Worm (Caenorhabditis elegans) whole organism, late embryonic: ENCODE results near the gene W03G11.3.

Experiments used
- F13H6.1 ChIP-seq: sonication (generic microtip); optimal IDR thresholded peaks from 2 replicates; lab custom pipeline; 2016; ENCODE audit warnings: missing genetic modification characterization, missing compliant biosample characterization
- K02D7.2 ChIP-seq: sonication (generic microtip); optimal IDR thresholded peaks from 2 replicates; lab custom pipeline; 2017; ENCODE audit warnings: mild to moderate bottlenecking, missing genetic modification characterization, missing compliant biosample characterization
- K09A11.1 ChIP-seq: sonication (generic microtip); optimal IDR thresholded peaks from 2 replicates; lab custom pipeline; 2017; ENCODE audit warnings: antibody characterized with exemption, mild to moderate bottlenecking, missing genetic modification characterization, missing compliant biosample characterization; ENCODE audit not compliant: insufficient read depth
- T23F11.4 ChIP-seq: fragments of 200-800 bp; sonication (Bioruptor generic); optimal IDR thresholded peaks from 2 replicates; lab custom pipeline; 2018; ENCODE audit warnings: mild to moderate bottlenecking, missing genetic modification characterization, missing compliant biosample characterization
- ahr-1 ChIP-seq: sonication (generic microtip); optimal IDR thresholded peaks from 2 replicates; lab custom pipeline; 2016; ENCODE audit warnings: missing genetic modification characterization, missing compliant biosample characterization
- ceh-14 ChIP-seq: sonication (generic microtip); optimal IDR thresholded peaks from 2 replicates; lab custom pipeline; 2016; ENCODE audit warnings: missing genotype, missing genetic modification characterization, missing compliant biosample characterization
- ceh-19 ChIP-seq: fragments of 200-800 bp; sonication (Bioruptor generic); optimal IDR thresholded peaks from 2 replicates; lab custom pipeline; 2018; ENCODE audit warnings: mild to moderate bottlenecking, missing genetic modification characterization, missing compliant biosample characterization
- ceh-2 ChIP-seq: sonication (generic microtip); optimal IDR thresholded peaks from 2 replicates; lab custom pipeline; 2016; ENCODE audit warnings: missing genotype, missing genetic modification characterization, missing compliant biosample characterization
- ceh-22 ChIP-seq: sonication (generic microtip); optimal IDR thresholded peaks from 2 replicates; lab custom pipeline; 2017; ENCODE audit warnings: missing biosample characterization, missing genetic modification characterization
- ceh-45 ChIP-seq: fragments of 200-800 bp; sonication (Bioruptor generic); IDR thresholded peaks from 2 replicates; pipeline ENCODE4 v1.3.6; 2022; ENCODE audit warnings: missing genetic modification reagents, missing genetic modification characterization, missing compliant biosample characterization
- ceh-48 ChIP-seq: sonication (generic microtip); optimal IDR thresholded peaks from 2 replicates; lab custom pipeline; 2016; ENCODE audit warnings: missing genetic modification characterization, inconsistent platforms, missing compliant biosample characterization
- ceh-6 ChIP-seq: fragments of 200-800 bp; sonication (Bioruptor generic); optimal IDR thresholded peaks from 2 replicates; lab custom pipeline; 2018; ENCODE audit warnings: mild to moderate bottlenecking, missing genetic modification characterization, missing compliant biosample characterization
- ceh-9 ChIP-seq: sonication (generic microtip); optimal IDR thresholded peaks from 2 replicates; lab custom pipeline; 2016; ENCODE audit warnings: mild to moderate bottlenecking, missing genetic modification characterization, inconsistent platforms, missing compliant biosample characterization
- dmd-4 ChIP-seq: sonication (generic microtip); optimal IDR thresholded peaks from 2 replicates; lab custom pipeline; 2016; ENCODE audit warnings: borderline replicate concordance, missing genetic modification characterization, missing compliant biosample characterization
- dve-1 ChIP-seq: sonication (generic microtip); optimal IDR thresholded peaks from 2 replicates; lab custom pipeline; 2017; ENCODE audit warnings: antibody characterized with exemption, mild to moderate bottlenecking, missing genetic modification characterization, missing compliant biosample characterization
- elt-2 ChIP-seq: sonication (generic microtip); optimal IDR thresholded peaks from 2 replicates; lab custom pipeline; 2016; ENCODE audit warnings: missing genetic modification reagents, missing genetic modification characterization, missing compliant biosample characterization
- elt-4 ChIP-seq: sonication (generic microtip); optimal IDR thresholded peaks from 2 replicates; lab custom pipeline; 2016; ENCODE audit warnings: missing genetic modification characterization, missing compliant biosample characterization
- ets-4 ChIP-seq: sonication (generic microtip); optimal IDR thresholded peaks from 2 replicates; lab custom pipeline; 2016; ENCODE audit warnings: missing genetic modification characterization, missing compliant biosample characterization
- fax-1 ChIP-seq: sonication (generic microtip); optimal IDR thresholded peaks from 2 replicates; lab custom pipeline; 2016; ENCODE audit warnings: missing genotype, missing genetic modification characterization, missing compliant biosample characterization
- fkh-10 ChIP-seq: fragments of 150-350 bp; optimal IDR thresholded peaks from 2 replicates; lab custom pipeline; 2014; ENCODE audit warnings: missing biosample characterization, missing genetic modification reagents, missing genetic modification characterization
- gmeb-2 ChIP-seq: sonication (generic microtip); optimal IDR thresholded peaks from 2 replicates; lab custom pipeline; 2016; ENCODE audit warnings: missing genetic modification characterization, inconsistent platforms, missing compliant biosample characterization
- hlh-13 ChIP-seq: fragments of 200-800 bp; sonication (Bioruptor generic); optimal IDR thresholded peaks from 2 replicates; lab custom pipeline; 2018; ENCODE audit warnings: mild to moderate bottlenecking, missing genetic modification characterization, missing compliant biosample characterization
- hlh-15 ChIP-seq: sonication (generic microtip); optimal IDR thresholded peaks from 2 replicates; lab custom pipeline; 2016; ENCODE audit warnings: missing genetic modification characterization, missing compliant biosample characterization
- hlh-30 ChIP-seq: sonication (generic microtip); optimal IDR thresholded peaks from 2 replicates; lab custom pipeline; 2017; ENCODE audit warnings: antibody characterized with exemption, missing genetic modification characterization, missing compliant biosample characterization; ENCODE audit not compliant: insufficient read depth
- hlh-8 ChIP-seq: sonication (generic microtip); optimal IDR thresholded peaks from 2 replicates; lab custom pipeline; 2016; ENCODE audit warnings: missing genotype, missing genetic modification characterization, missing compliant biosample characterization
- lim-6 ChIP-seq: sonication (generic microtip); optimal IDR thresholded peaks from 2 replicates; lab custom pipeline; 2016; ENCODE audit warnings: missing genetic modification characterization, missing compliant biosample characterization
- lin-11 ChIP-seq: fragments of 200-800 bp; sonication (Bioruptor generic); optimal IDR thresholded peaks from 2 replicates; lab custom pipeline; 2018; ENCODE audit warnings: mild to moderate bottlenecking, missing genetic modification characterization, missing compliant biosample characterization
- nhr-232 ChIP-seq: sonication (generic microtip); optimal IDR thresholded peaks from 2 replicates; lab custom pipeline; 2016; ENCODE audit warnings: missing genetic modification characterization, missing compliant biosample characterization
- odd-2 ChIP-seq: sonication (generic microtip); optimal IDR thresholded peaks from 2 replicates; lab custom pipeline; 2017; ENCODE audit warnings: antibody characterized with exemption, mild to moderate bottlenecking, missing genetic modification characterization, missing compliant biosample characterization
- pat-9 ChIP-seq: fragments of 200-800 bp; sonication (Bioruptor generic); optimal IDR thresholded peaks from 2 replicates; lab custom pipeline; 2018; ENCODE audit warnings: mild to moderate bottlenecking, missing genetic modification characterization, moderate library complexity, missing compliant biosample characterization
- pha-2 ChIP-seq: sonication (generic microtip); optimal IDR thresholded peaks from 2 replicates; lab custom pipeline; 2017; ENCODE audit warnings: mild to moderate bottlenecking, missing genetic modification characterization, missing compliant biosample characterization
- pha-4 ChIP-seq: fragments of 150-350 bp; optimal IDR thresholded peaks from 2 replicates; lab custom pipeline; 2018; ENCODE audit warnings: missing biosample characterization, missing genetic modification reagents, missing genetic modification characterization
- pqm-1 ChIP-seq: sonication (generic microtip); optimal IDR thresholded peaks from 2 replicates; lab custom pipeline; 2016; ENCODE audit warnings: missing genetic modification characterization, missing compliant biosample characterization
- pros-1 ChIP-seq: fragments of 150-350 bp; optimal IDR thresholded peaks from 2 replicates; lab custom pipeline; 2014; ENCODE audit warnings: missing biosample characterization, missing genetic modification reagents, missing genetic modification characterization
- rnt-1 ChIP-seq: sonication (generic microtip); optimal IDR thresholded peaks from 2 replicates; lab custom pipeline; 2016; ENCODE audit warnings: missing genetic modification characterization, missing compliant biosample characterization
- sox-2 ChIP-seq: fragments of 200-800 bp; sonication (Bioruptor generic); IDR thresholded peaks from 2 replicates; pipeline ENCODE4 v1.3.6; 2022; ENCODE audit warnings: missing genetic modification reagents, missing genetic modification characterization, missing compliant biosample characterization
- sox-4 ChIP-seq: sonication (generic microtip); optimal IDR thresholded peaks from 2 replicates; lab custom pipeline; 2017; ENCODE audit warnings: mild to moderate bottlenecking, missing genetic modification characterization, inconsistent platforms, missing compliant biosample characterization
- syd-9 ChIP-seq: sonication (generic microtip); optimal IDR thresholded peaks from 2 replicates; lab custom pipeline; 2016; ENCODE audit warnings: mild to moderate bottlenecking, missing genetic modification characterization, moderate library complexity, missing compliant biosample characterization
- ttx-3 ChIP-seq: sonication (generic microtip); optimal IDR thresholded peaks from 2 replicates; lab custom pipeline; 2016; ENCODE audit warnings: missing genetic modification reagents, missing genetic modification characterization, missing compliant biosample characterization

The W03G11.3 gene

DNA sequence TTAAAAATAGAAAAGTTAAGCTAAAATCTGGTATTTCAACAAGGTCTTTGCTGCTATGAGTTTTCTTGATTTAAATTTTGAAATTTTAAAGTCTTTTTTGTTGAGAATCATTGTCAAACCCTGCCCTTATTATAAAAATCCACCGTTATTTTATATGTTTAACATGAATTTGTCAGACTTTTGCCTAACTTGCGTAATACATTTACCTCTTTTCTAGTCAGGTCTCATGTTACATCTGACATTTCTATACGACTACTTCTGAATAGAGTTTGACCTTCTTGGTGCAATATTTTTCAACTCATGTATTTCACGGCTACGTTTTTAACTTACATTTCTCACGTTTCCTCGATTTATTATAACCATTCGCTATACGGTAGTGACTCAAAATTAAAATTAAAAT lies 10.4 kb upstream of the W03G11.3 start, which contains the start of gene lgc-15:
Gene lgc-15, plus strand, starts transcription at position 301 of the 400 bp plus-strand sequence.
- TF ChIP-seq ahr-1 (tag; lab: Kevin White, UChicago) (no peak), pha-2 (no peak), rnt-1 (tag; lab: Kevin White, UChicago) (no peak), pqm-1 (tag; lab: Kevin White, UChicago) (no peak), odd-2 (no peak), lim-6 (tag; lab: Kevin White, UChicago) (no peak), elt-4 (no peak), pros-1 (tag; lab: Kevin White, UChicago) (no peak), ceh-6 (GFP tag; lab: Kevin White, UChicago) (no peak), elt-2 (tag; lab: Kevin White, UChicago) (no peak), fax-1 (tag; lab: Kevin White, UChicago) (no peak), ceh-2 (tag; lab: Kevin White, UChicago) (no peak), sox-4 (no peak)

- TF ChIP-seq sox-2 (GFP tag; lab: Robert Waterston, UW) = no peak
- TF ChIP-seq ceh-48 (tag; lab: Kevin White, UChicago) = no peak
- no peak for TF ChIP-seq hlh-8 (tag; lab: Kevin White, UChicago)
- no peak for TF ChIP-seq T23F11.4
- TF ChIP-seq hlh-30 (tag; lab: Kevin White, UChicago) = no peak
- TF ChIP-seq ets-4 = no peak
- no peak for TF ChIP-seq ceh-22 (tag; lab: Kevin White, UChicago)
- no peak for TF ChIP-seq pat-9 (tag; lab: Kevin White, UChicago)
- no peak for TF ChIP-seq ceh-14
Observed at ce11 chrX:12111213-12111612, 7.6 kb upstream of the W03G11.3 start, which contains the start of gene lgc-14. Gene lgc-14, plus strand, starts transcription at chrX:12111513.

DNA sequence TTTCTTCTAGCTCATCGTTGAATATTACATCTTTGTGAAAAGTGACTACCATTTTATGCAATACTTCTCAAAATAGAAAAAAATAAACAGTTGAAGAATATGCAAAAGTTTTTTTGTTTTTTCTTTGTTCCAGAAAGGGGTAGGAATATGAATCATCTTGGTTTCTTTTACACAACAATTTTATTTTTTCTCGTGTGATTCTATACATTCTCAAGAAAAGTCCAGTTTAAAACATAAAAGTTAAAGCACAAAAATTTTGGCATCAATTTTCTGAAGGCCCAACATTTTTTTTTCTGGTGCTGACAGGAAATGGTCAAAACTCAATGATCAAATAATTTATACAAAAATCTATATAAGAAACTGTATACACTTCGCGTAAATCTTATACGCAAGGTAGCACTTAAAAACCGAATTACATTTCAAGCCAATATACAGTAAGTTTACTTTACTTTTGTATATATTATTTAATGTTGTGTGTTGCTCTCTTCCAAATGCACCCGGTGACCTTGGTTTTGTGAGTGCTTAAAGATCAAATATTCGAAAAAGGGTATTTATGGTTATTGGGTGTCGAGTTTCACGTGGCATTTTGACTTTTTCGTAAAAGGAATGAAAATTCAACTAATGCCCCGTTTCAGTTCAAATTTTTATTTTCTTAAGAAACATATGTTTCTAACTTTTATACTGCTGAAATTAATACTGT lies 5.1 kb upstream of the W03G11.3 start, which contains the start of the genes W03G11.2 and lgc-13:
Gene W03G11.2, minus strand, starts transcription at position 101 of the 700 bp plus-strand sequence.
Gene lgc-13, plus strand, starts transcription at position 650 of the 700 bp plus-strand sequence.
- TF ChIP-seq ceh-19 (GFP tag; lab: Kevin White, UChicago) (no peak), hlh-15 (no peak), dmd-4 (tag; lab: Kevin White, UChicago) (no peak), ceh-45 (no peak), odd-2 (no peak), pha-4 (no peak), nhr-232 (tag; lab: Kevin White, UChicago) (no peak), syd-9 (no peak), ceh-9 (tag; lab: Kevin White, UChicago) (no peak), gmeb-2 (tag; lab: Kevin White, UChicago) (no peak), K09A11.1 (tag; lab: Kevin White, UChicago) (no peak), hlh-13 (GFP tag; lab: Kevin White, UChicago) (no peak), ttx-3 (no peak), K02D7.2 (tag; lab: Kevin White, UChicago) (no peak), dve-1 (tag; lab: Kevin White, UChicago) (no peak), elt-2 (tag; lab: Kevin White, UChicago) (no peak), F13H6.1 (tag; lab: Kevin White, UChicago) (no peak), lin-11 (tag; lab: Kevin White, UChicago) (no peak), rnt-1 (tag; lab: Kevin White, UChicago) (no peak), fkh-10 (no peak)
